Fruit fly (Drosophila melanogaster) whole organism, adult: ENCODE data around the gene Vha16-2.

Source experiments
- CG5204 ChIP-seq: fragments of 200-800 bp; sonication (Bioruptor generic); optimal IDR thresholded peaks from 2 replicates; lab custom pipeline; 2016; ENCODE audit warnings: missing biosample characterization, missing genetic modification characterization
- Clk ChIP-seq: fragments of 200-800 bp; sonication (Bioruptor generic); optimal IDR thresholded peaks from 2 replicates; lab custom pipeline; 2017; ENCODE audit warnings: missing biosample characterization, missing genetic modification characterization
- Crg-1 ChIP-seq: fragments of 200-800 bp; sonication (Bioruptor generic); optimal IDR thresholded peaks from 2 replicates; lab custom pipeline; 2016; ENCODE audit warnings: missing biosample characterization, missing genetic modification characterization
- Mnt ChIP-seq: fragments of 200-800 bp; sonication (Bioruptor generic); optimal IDR thresholded peaks from 2 replicates; lab custom pipeline; 2016; ENCODE audit warnings: missing biosample characterization, mild to moderate bottlenecking, missing genetic modification characterization
- bab1 ChIP-seq: fragments of 200-800 bp; sonication (Bioruptor generic); optimal IDR thresholded peaks from 3 replicates; lab custom pipeline; 2019; ENCODE audit warnings: missing biosample characterization, mild to moderate bottlenecking, missing genetic modification characterization, moderate library complexity
- cnc ChIP-seq, 2 experiments: fragments of >200 bp; optimal IDR thresholded peaks; 2 replicates each; lab custom pipeline; 2017
- toe ChIP-seq: fragments of 200-800 bp; sonication (Bioruptor generic); optimal IDR thresholded peaks from 2 replicates; lab custom pipeline; 2016; ENCODE audit warnings: missing biosample characterization, missing genetic modification characterization

DNA sequence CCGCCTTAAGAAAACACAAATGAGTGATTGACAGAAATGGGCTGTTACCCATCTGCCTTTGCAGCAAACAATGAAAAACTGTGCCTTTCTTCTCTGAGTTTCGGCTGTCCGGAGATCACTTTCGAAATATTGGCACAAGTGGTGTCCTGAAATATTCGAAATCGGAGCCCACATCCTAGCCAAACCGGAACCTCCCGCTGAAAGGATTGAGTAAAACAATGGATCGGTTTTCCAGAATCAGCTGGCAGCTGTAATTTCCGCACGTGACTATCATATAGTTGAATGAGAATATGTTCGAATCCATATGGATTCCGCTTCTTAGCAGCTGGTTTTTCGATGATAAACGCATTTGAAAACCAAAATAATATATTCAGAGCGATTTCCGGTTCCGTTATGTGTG, 40.6 kb upstream of the Vha16-2 start:
- TF ChIP-seq Crg-1 (no peak), Mnt (GFP tag; lab: Kevin White, UChicago) (no peak), CG5204 (GFP tag; lab: Kevin White, UChicago) (no peak), Clk (no peak), bab1 (no peak), cnc (optimal IDR thresholded peaks at IDR 0.05; lab: Kevin White, UChicago) (no peak), toe (no peak)
